Fruit fly (Drosophila melanogaster) whole organism, wandering third instar larva: Measurements from ENCODE around the gene CG33791.

Experiments used
- Abd-B ChIP-seq: fragments of >200 bp; optimal IDR thresholded peaks from 2 replicates; lab custom pipeline; 2017; ENCODE audit warnings: missing biosample characterization, missing genetic modification characterization
- CG32264 ChIP-seq: fragments of 200-800 bp; sonication (Bioruptor generic); optimal IDR thresholded peaks from 2 replicates; lab custom pipeline; 2016; ENCODE audit warnings: missing biosample characterization, missing genetic modification characterization
- CG9705 ChIP-seq: fragments of 200-800 bp; sonication (Bioruptor generic); optimal IDR thresholded peaks from 2 replicates; lab custom pipeline; 2018; ENCODE audit warnings: missing biosample characterization, mild to moderate bottlenecking, missing genetic modification characterization
- CrebA ChIP-seq: fragments of 200-800 bp; sonication (Bioruptor generic); optimal IDR thresholded peaks from 2 replicates; lab custom pipeline; 2016; ENCODE audit warnings: missing biosample characterization, mild to moderate bottlenecking, missing genetic modification characterization, borderline replicate concordance
- Dfd ChIP-seq: fragments of >200 bp; optimal IDR thresholded peaks from 2 replicates; lab custom pipeline; 2017; ENCODE audit warnings: missing biosample characterization, missing genetic modification characterization
- Dif ChIP-seq: fragments of 200-275, 200-300 bp; sonication (Bioruptor generic); optimal IDR thresholded peaks from 2 replicates; lab custom pipeline; 2018; ENCODE audit warnings: missing biosample characterization, missing genetic modification characterization; ENCODE audit not compliant: partially characterized antibody
- GATAd ChIP-seq: sonication (Bioruptor generic); optimal IDR thresholded peaks from 2 replicates; lab custom pipeline; 2016; ENCODE audit warnings: missing biosample characterization, missing genetic modification characterization
- HLH106 ChIP-seq: fragments of 200-800 bp; optimal IDR thresholded peaks from 3 replicates; lab custom pipeline; 2019; ENCODE audit warnings: missing biosample characterization, mild to moderate bottlenecking, missing genetic modification characterization, moderate library complexity
- Hnf4 ChIP-seq: fragments of 200-800 bp; sonication (Bioruptor generic); optimal IDR thresholded peaks from 2 replicates; lab custom pipeline; 2016; ENCODE audit warnings: missing biosample characterization, mild to moderate bottlenecking, missing genetic modification characterization
- Hr78 ChIP-seq: fragments of >200 bp; optimal IDR thresholded peaks from 2 replicates; lab custom pipeline; 2017; ENCODE audit warnings: missing biosample characterization, missing genetic modification characterization
- Hr83 ChIP-seq: fragments of 200-300 bp; sonication (Bioruptor generic); optimal IDR thresholded peaks from 2 replicates; lab custom pipeline; 2016; ENCODE audit warnings: missing biosample characterization, mild to moderate bottlenecking, missing genetic modification characterization, moderate library complexity; ENCODE audit not compliant: poor library complexity, severe bottlenecking
- Jra ChIP-seq: sonication (Bioruptor generic); optimal IDR thresholded peaks from 2 replicates; lab custom pipeline; 2016; ENCODE audit warnings: missing biosample characterization, missing genetic modification characterization
- Mio ChIP-seq: sonication (Bioruptor generic); optimal IDR thresholded peaks from 2 replicates; lab custom pipeline; 2016; ENCODE audit warnings: missing biosample characterization, missing genetic modification characterization
- Myc ChIP-seq: fragments of >200 bp; optimal IDR thresholded peaks from 2 replicates; lab custom pipeline; 2017
- N ChIP-seq: fragments of >200 bp; optimal IDR thresholded peaks from 2 replicates; lab custom pipeline; 2018; ENCODE audit warnings: missing biosample characterization, missing external identifiers, missing genetic modification characterization
- OdsH ChIP-seq: fragments of 200-800 bp; sonication (Bioruptor generic); optimal IDR thresholded peaks from 2 replicates; lab custom pipeline; 2016; ENCODE audit warnings: missing biosample characterization, mild to moderate bottlenecking, missing genetic modification characterization
- Rel ChIP-seq, 2 experiments: fragments of 200-800 bp; sonication (Bioruptor generic) in 1 of 2; optimal IDR thresholded peaks; 2 replicates in 1 of 2; 3 replicates in 1 of 2; lab custom pipeline; 2016 to 2019; ENCODE audit warnings: mild to moderate bottlenecking in 2 of 2, missing biosample characterization in 2 of 2, missing genetic modification characterization in 2 of 2, moderate library complexity in 1 of 2
- Sp1 ChIP-seq: fragments of 200-800 bp; sonication (Bioruptor generic); optimal IDR thresholded peaks from 3 replicates; lab custom pipeline; 2019; ENCODE audit warnings: missing biosample characterization, mild to moderate bottlenecking, missing genetic modification characterization, moderate library complexity
- Vsx2 ChIP-seq: fragments of 200-300, 225-300 bp; sonication (Bioruptor generic); optimal IDR thresholded peaks from 2 replicates; lab custom pipeline; 2018; ENCODE audit warnings: missing biosample characterization, missing genetic modification characterization; ENCODE audit not compliant: partially characterized antibody
- br ChIP-seq: fragments of 200-800 bp; sonication (Bioruptor generic); optimal IDR thresholded peaks from 2 replicates; lab custom pipeline; 2016; ENCODE audit warnings: missing biosample characterization, missing genetic modification characterization
- brk ChIP-seq: fragments of 200-800 bp; sonication (Bioruptor generic); optimal IDR thresholded peaks from 2 replicates; lab custom pipeline; 2016; ENCODE audit warnings: missing biosample characterization, mild to moderate bottlenecking, missing genetic modification characterization
- dl ChIP-seq, 2 experiments: fragments of 175-275, 200-275 bp in 1 of 2; fragments of 200-275 bp in 1 of 2; sonication (Bioruptor generic); optimal IDR thresholded peaks; lab custom pipeline; 2018; ENCODE audit warnings: mild to moderate bottlenecking in 2 of 2, missing biosample characterization in 2 of 2, missing genetic modification characterization in 2 of 2, moderate library complexity in 2 of 2; ENCODE audit not compliant: partially characterized antibody in 2 of 2, insufficient read depth in 1 of 2
- dmrt93B ChIP-seq: fragments of 200-800 bp; sonication (Bioruptor generic); optimal IDR thresholded peaks from 2 replicates; lab custom pipeline; 2018; ENCODE audit warnings: missing biosample characterization, mild to moderate bottlenecking, missing genetic modification characterization
- dsf ChIP-seq: sonication (Bioruptor generic); optimal IDR thresholded peaks from 2 replicates; lab custom pipeline; 2016; ENCODE audit warnings: missing biosample characterization, missing genetic modification characterization, borderline replicate concordance
- ey ChIP-seq: fragments of 200-800 bp; sonication (Bioruptor generic); optimal IDR thresholded peaks from 2 replicates; lab custom pipeline; 2016; ENCODE audit warnings: missing biosample characterization, missing genetic modification characterization
- foxo ChIP-seq, 2 experiments: fragments of 200-800 bp; sonication (Bioruptor generic); optimal IDR thresholded peaks; 2 replicates in 1 of 2; 3 replicates in 1 of 2; lab custom pipeline; 2016 to 2017; ENCODE audit warnings: missing biosample characterization in 2 of 2, missing genetic modification characterization in 2 of 2
- fru ChIP-seq: fragments of 200-800 bp; sonication (Bioruptor generic); optimal IDR thresholded peaks from 3 replicates; lab custom pipeline; 2016; ENCODE audit warnings: missing biosample characterization, mild to moderate bottlenecking, missing genetic modification characterization
- h ChIP-seq: fragments of 200-800 bp; sonication (Bioruptor generic); optimal IDR thresholded peaks from 3 replicates; lab custom pipeline; 2016; ENCODE audit warnings: missing biosample characterization, mild to moderate bottlenecking, missing genetic modification characterization
- jim ChIP-seq: fragments of 175-275, 200-325 bp; sonication (Bioruptor generic); optimal IDR thresholded peaks from 2 replicates; lab custom pipeline; 2016; ENCODE audit warnings: missing biosample characterization, mild to moderate bottlenecking, missing genetic modification characterization
- lola ChIP-seq: fragments of >200 bp; optimal IDR thresholded peaks from 2 replicates; lab custom pipeline; 2017; ENCODE audit warnings: missing biosample characterization, missing genetic modification characterization
- pan ChIP-seq: fragments of >200 bp; optimal IDR thresholded peaks from 2 replicates; lab custom pipeline; 2017
- psq ChIP-seq: fragments of 200-800 bp; sonication (Bioruptor generic); optimal IDR thresholded peaks from 3 replicates; lab custom pipeline; 2017; ENCODE audit warnings: missing biosample characterization, mild to moderate bottlenecking, missing genetic modification characterization, moderate library complexity
- rgr ChIP-seq: fragments of 200-800 bp; sonication (Bioruptor generic); optimal IDR thresholded peaks from 3 replicates; lab custom pipeline; 2016; ENCODE audit warnings: missing biosample characterization, mild to moderate bottlenecking, missing genetic modification characterization
- sage ChIP-seq: fragments of 200-800 bp; sonication (Bioruptor generic); optimal IDR thresholded peaks from 2 replicates; lab custom pipeline; 2016; ENCODE audit warnings: missing biosample characterization, mild to moderate bottlenecking, missing genetic modification characterization
- sv ChIP-seq: fragments of 200-800 bp; sonication (Bioruptor generic); optimal IDR thresholded peaks from 3 replicates; lab custom pipeline; 2016; ENCODE audit warnings: missing biosample characterization, missing genetic modification characterization
- tai ChIP-seq: sonication (Bioruptor generic); optimal IDR thresholded peaks from 2 replicates; lab custom pipeline; 2016; ENCODE audit warnings: missing biosample characterization, missing genetic modification characterization
- usp ChIP-seq: fragments of >200 bp; optimal IDR thresholded peaks from 2 replicates; lab custom pipeline; 2017; ENCODE audit warnings: missing biosample characterization, missing genetic modification characterization
- woc ChIP-seq: sonication (Bioruptor generic); optimal IDR thresholded peaks from 2 replicates; lab custom pipeline; 2016; ENCODE audit warnings: missing biosample characterization, mild to moderate bottlenecking, missing genetic modification characterization

The CG33791 gene

dm6 chr3L:1565092-1565491, 37.7 kb upstream of the CG33791 start, which contains the start of gene CG12003:
CG12003 (plus strand) TSS chr3L:1565392.
- TF ChIP-seq Jra (GFP tag; lab: Kevin White, UChicago) (no peak), N (GFP tag; lab: Kevin White, UChicago) (no peak), Dfd (GFP tag; lab: Kevin White, UChicago) (no peak), Dif (GFP tag; lab: Kevin White, UChicago) (no peak), foxo (GFP tag; optimal IDR thresholded peaks at IDR 0.05; lab: Kevin White, UChicago) (no peak), Hr83 (no peak), fru (GFP tag; lab: Kevin White, UChicago) (no peak), ey (GFP tag; lab: Kevin White, UChicago) (no peak), jim (GFP tag; lab: Kevin White, UChicago) (no peak)

DNA sequence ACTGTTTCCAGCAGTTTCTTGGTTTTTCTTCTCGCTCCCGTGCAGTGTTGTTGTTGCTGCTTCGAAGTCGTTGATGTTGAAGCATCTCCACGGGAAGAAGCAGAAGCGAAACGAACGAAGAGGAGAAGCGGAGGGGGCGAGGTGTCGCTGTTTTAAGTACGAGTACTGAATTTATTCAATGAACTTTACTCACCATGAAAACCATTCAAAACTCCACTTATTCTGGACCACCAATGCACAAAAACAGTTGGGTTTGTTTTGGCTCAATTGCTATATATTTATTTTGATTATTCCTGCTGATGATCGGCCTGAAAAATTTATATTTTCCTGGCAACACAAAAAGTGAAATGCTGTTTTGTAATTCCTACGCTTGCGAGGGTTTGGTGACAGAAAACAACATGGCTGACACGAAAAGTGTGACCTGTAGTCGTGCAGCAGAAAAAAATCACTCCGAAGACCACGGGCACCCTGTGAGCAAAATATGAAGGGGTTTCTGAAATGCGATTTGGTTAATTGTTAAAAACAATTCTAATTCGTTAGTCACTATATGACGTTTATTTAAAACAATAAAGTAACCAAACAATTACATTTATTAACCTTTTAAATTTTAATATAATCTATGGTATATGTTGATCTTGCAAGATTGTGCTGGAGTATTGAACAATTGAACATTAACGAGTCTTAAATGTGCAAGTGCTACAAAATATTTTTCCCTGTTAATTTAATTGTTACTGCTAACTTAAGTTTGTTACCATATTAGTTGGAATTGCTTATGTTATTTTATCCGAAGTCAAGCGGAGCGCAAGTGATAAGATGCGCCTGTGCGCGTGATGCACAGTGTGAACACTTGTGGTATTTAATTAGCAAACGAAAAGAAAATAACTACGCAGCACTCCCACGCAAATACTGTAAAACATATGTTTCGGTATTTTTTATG, 34.3 kb upstream of the CG33791 start, which contains the start of gene CG7879:
TSS of gene CG7879 (minus strand) at position 384 of the 937 bp plus-strand sequence.
- TF ChIP-seq Hnf4 = no peak
- peak in 1 of 2 experiments; percentile 28 for TF ChIP-seq foxo (GFP tag; optimal IDR thresholded peaks at IDR 0.05; lab: Kevin White, UChicago)
- TF ChIP-seq OdsH = no peak
- TF ChIP-seq woc (GFP tag; lab: Kevin White, UChicago) = peak; percentile 41
- TF ChIP-seq fru (GFP tag; lab: Kevin White, UChicago) = no peak
- no peak for TF ChIP-seq Abd-B (GFP tag; lab: Kevin White, UChicago)
- no peak for TF ChIP-seq Jra (GFP tag; lab: Kevin White, UChicago)
- TF ChIP-seq dmrt93B (GFP tag; lab: Kevin White, UChicago) = no peak
- no peak for TF ChIP-seq CrebA (GFP tag; lab: Kevin White, UChicago)
- no peak for TF ChIP-seq CG32264
- TF ChIP-seq sv (GFP tag; lab: Kevin White, UChicago) = peak; percentile 48
- TF ChIP-seq jim (GFP tag; lab: Kevin White, UChicago) = no peak
- peak; percentile 22 for TF ChIP-seq rgr (GFP tag; lab: Kevin White, UChicago)
- no peak for TF ChIP-seq Vsx2
- no peak for TF ChIP-seq sage (GFP tag; lab: Kevin White, UChicago)
- TF ChIP-seq Hr78 (GFP tag; lab: Kevin White, UChicago) = no peak
- TF ChIP-seq Dfd (GFP tag; lab: Kevin White, UChicago) = no peak
- TF ChIP-seq pan = no peak
- no peak for TF ChIP-seq Hr83
- no peak for TF ChIP-seq N (GFP tag; lab: Kevin White, UChicago)
- no peak for TF ChIP-seq Mio
- TF ChIP-seq CG9705 (GFP tag; lab: Kevin White, UChicago) = no peak
- TF ChIP-seq lola (GFP tag; lab: Kevin White, UChicago) = no peak
- peak; percentile 44 for TF ChIP-seq HLH106
- TF ChIP-seq psq (GFP tag; lab: Kevin White, UChicago) = peak; percentile 49
- no peak for TF ChIP-seq dl (GFP tag; optimal IDR thresholded peaks at IDR 0.05; lab: Kevin White, UChicago; ENCODE audit: insufficient read depth in 1 of 2, partially characterized antibody in 2 of 2)
- TF ChIP-seq h (GFP tag; lab: Kevin White, UChicago) = peak; percentile 34
- TF ChIP-seq Dif (GFP tag; lab: Kevin White, UChicago) = no peak
- TF ChIP-seq Myc (lab: Kevin White, UChicago) = no peak
- no peak for TF ChIP-seq Rel (GFP tag; optimal IDR thresholded peaks at IDR 0.05; lab: Kevin White, UChicago)
- TF ChIP-seq Rel (tag; optimal IDR thresholded peaks at IDR 0.05; lab: Kevin White, UChicago) = peak; percentile 36
- TF ChIP-seq br (GFP tag; lab: Kevin White, UChicago) = no peak
- no peak for TF ChIP-seq dsf
- no peak for TF ChIP-seq GATAd (GFP tag; lab: Kevin White, UChicago)
- TF ChIP-seq usp = no peak
- TF ChIP-seq brk (GFP tag; lab: Kevin White, UChicago) = no peak
- no peak for TF ChIP-seq ey (GFP tag; lab: Kevin White, UChicago)
- no peak for TF ChIP-seq tai (GFP tag; lab: Kevin White, UChicago)
- TF ChIP-seq Sp1 = peak; percentile 9
